Fruit fly (Drosophila melanogaster): ENCODE data around the gene CG7376.
A peak's percentile ranks its signal among the peaks of the same experiment; 100 is the strongest.

CG7376 gene

dm6 chr3L:6192822-6193555 is 18.9 kb downstream of the CG7376 start, which contains the start of the genes Sf3b6 and Tnpo (continued):
- TF ChIP-seq ftz-f1 (GFP tag; optimal IDR thresholded peaks at IDR 0.05) (no peak), CG4424 (GFP tag; optimal IDR thresholded peaks at IDR 0.05) (peak; percentile 89), CG8478 (optimal IDR thresholded peaks at IDR 0.05) (no peak), salm (tag; optimal IDR thresholded peaks at IDR 0.05) (no peak), CG2889 (GFP tag; IDR thresholded peaks at IDR 0.05) (peak; percentile 40; the same call in 1 of the 3 replicates), Rfx (GFP tag; IDR thresholded peaks at IDR 0.05) (peak; percentile 88), CG16779 (GFP tag; IDR thresholded peaks at IDR 0.05) (no peak), sim (GFP tag; IDR thresholded peaks at IDR 0.05) (peak; percentile 38; the same call in 1 of the 2 replicates), sens-2 (GFP tag; IDR thresholded peaks at IDR 0.05) (peak; percentile 42; the same call in 1 of the 2 replicates), CG30431 (GFP tag; optimal IDR thresholded peaks at IDR 0.05) (peak; percentile 79), HmgD (GFP tag; optimal IDR thresholded peaks at IDR 0.05) (peak; percentile 9), CG11695 (GFP tag; IDR thresholded peaks at IDR 0.05) (peak; percentile 68), CG33557 (GFP tag; optimal IDR thresholded peaks at IDR 0.05) (peak; percentile 83), crol (GFP tag; IDR thresholded peaks at IDR 0.05) (no peak), eyg (GFP tag; optimal IDR thresholded peaks at IDR 0.05) (peak; percentile 23), CG31224 (GFP tag; IDR thresholded peaks at IDR 0.05) (peak; percentile 81), CG33213 (GFP tag; optimal IDR thresholded peaks at IDR 0.05) (peak; percentile 39), Med (GFP tag) (peak; percentile 84), Drgx (GFP tag; IDR thresholded peaks at IDR 0.05) (peak; percentile 61), emc (GFP tag; optimal IDR thresholded peaks at IDR 0.05) (peak; percentile 29), CG34224 (GFP tag; IDR thresholded peaks at IDR 0.05; ENCODE audit: partially characterized antibody) (peak; percentile 36), tin (GFP tag; optimal IDR thresholded peaks at IDR 0.05) (peak; percentile 80), sd (tag; optimal IDR thresholded peaks at IDR 0.05) (no peak), br (optimal IDR thresholded peaks at IDR 0.05) (no peak), CG4404 (GFP tag; IDR thresholded peaks at IDR 0.05) (peak; percentile 87), CkIIα-i1 (GFP tag; IDR thresholded peaks at IDR 0.05) (no peak), CG18619 (GFP tag; optimal IDR thresholded peaks at IDR 0.05) (peak; percentile 83), CG12942 (GFP tag; optimal IDR thresholded peaks at IDR 0.05) (peak; percentile 83), BtbVII (GFP tag; optimal IDR thresholded peaks at IDR 0.05) (no peak), CG12659 (GFP tag; optimal IDR thresholded peaks at IDR 0.05) (peak; percentile 92), bbx (GFP tag; IDR thresholded peaks at IDR 0.05; ENCODE audit: partially characterized antibody) (0 out of 2 replicates have a peak, but pooled peaks have one; percentile 17), fd64A (GFP tag; optimal IDR thresholded peaks at IDR 0.05) (no peak), aop (GFP tag; IDR thresholded peaks at IDR 0.05) (no peak), sens (GFP tag) (no peak), CG8924 (tag; optimal IDR thresholded peaks at IDR 0.05) (peak; percentile 85), grau (tag; optimal IDR thresholded peaks at IDR 0.05) (peak; percentile 87), maf-S (GFP tag; optimal IDR thresholded peaks at IDR 0.05) (peak; percentile 46), CG12391 (tag; optimal IDR thresholded peaks at IDR 0.05) (peak; percentile 91), Hr78 (GFP tag; optimal IDR thresholded peaks at IDR 0.05) (no peak), CG15514 (GFP tag; optimal IDR thresholded peaks at IDR 0.05) (peak; percentile 84), kah (GFP tag; optimal IDR thresholded peaks at IDR 0.05) (peak; percentile 30), prd (optimal IDR thresholded peaks at IDR 0.05) (no peak), prd (GFP tag; IDR thresholded peaks at IDR 0.05) (peak; percentile 94), tx (GFP tag; optimal IDR thresholded peaks at IDR 0.05) (peak; percentile 62), NC2β (GFP tag; optimal IDR thresholded peaks at IDR 0.05) (peak; percentile 58), gce (GFP tag; IDR thresholded peaks at IDR 0.05) (peak; percentile 40; the same call in 1 of the 3 replicates), CG13123 (GFP tag; optimal IDR thresholded peaks at IDR 0.05) (peak; percentile 63), CG4282 (GFP tag; optimal IDR thresholded peaks at IDR 0.05) (peak; percentile 34), CG17186 (GFP tag; optimal IDR thresholded peaks at IDR 0.05) (peak; percentile 62), D19B (GFP tag; optimal IDR thresholded peaks at IDR 0.05) (peak; percentile 88), Meics (GFP tag; optimal IDR thresholded peaks at IDR 0.05) (peak; percentile 85)
